Fruit fly (Drosophila melanogaster) whole organism, adult: ENCODE results near the gene Arp3.

Experiments used
- CG11617 ChIP-seq: fragments of 200-800 bp; sonication (Bioruptor generic); optimal IDR thresholded peaks from 2 replicates; lab custom pipeline; 2017; ENCODE audit warnings: mild to moderate bottlenecking, missing biosample characterization, missing genetic modification reagents, missing genetic modification characterization
- CG12768 ChIP-seq: fragments of 200-800 bp; sonication (Bioruptor generic); optimal IDR thresholded peaks from 2 replicates; lab custom pipeline; 2017; ENCODE audit warnings: missing biosample characterization, missing genetic modification characterization, mild to moderate bottlenecking, moderate library complexity, missing genetic modification reagents
- CG14711 ChIP-seq: fragments of 200-800 bp; sonication (Bioruptor generic); optimal IDR thresholded peaks from 2 replicates; lab custom pipeline; 2018; ENCODE audit warnings: missing biosample characterization, mild to moderate bottlenecking, missing genetic modification characterization, moderate library complexity
- CG1620 ChIP-seq: fragments of 200-800 bp; sonication (Bioruptor generic); optimal IDR thresholded peaks from 2 replicates; lab custom pipeline; 2016; ENCODE audit warnings: missing biosample characterization, missing genetic modification characterization
- CG33017 ChIP-seq: fragments of 200-800 bp; sonication (Bioruptor generic); optimal IDR thresholded peaks from 2 replicates; lab custom pipeline; 2018; ENCODE audit warnings: missing biosample characterization, mild to moderate bottlenecking, missing genetic modification characterization, moderate library complexity
- CG5204 ChIP-seq: fragments of 200-800 bp; sonication (Bioruptor generic); optimal IDR thresholded peaks from 2 replicates; lab custom pipeline; 2016; ENCODE audit warnings: missing biosample characterization, missing genetic modification characterization
- CG7045 ChIP-seq: fragments of 200-800 bp; sonication (Bioruptor generic); optimal IDR thresholded peaks from 2 replicates; lab custom pipeline; 2017; ENCODE audit warnings: missing biosample characterization, mild to moderate bottlenecking, missing genetic modification characterization
- CG7101 ChIP-seq: fragments of 200-800 bp; sonication (Bioruptor generic); optimal IDR thresholded peaks from 2 replicates; lab custom pipeline; 2018; ENCODE audit warnings: missing biosample characterization, mild to moderate bottlenecking, missing genetic modification characterization, moderate library complexity
- Clk ChIP-seq: fragments of 200-800 bp; sonication (Bioruptor generic); optimal IDR thresholded peaks from 2 replicates; lab custom pipeline; 2017; ENCODE audit warnings: missing biosample characterization, missing genetic modification characterization
- Crg-1 ChIP-seq: fragments of 200-800 bp; sonication (Bioruptor generic); optimal IDR thresholded peaks from 2 replicates; lab custom pipeline; 2016; ENCODE audit warnings: missing biosample characterization, missing genetic modification characterization
- Hr96 ChIP-seq: fragments of 200-800 bp; sonication (Bioruptor generic); optimal IDR thresholded peaks from 2 replicates; lab custom pipeline; 2016; ENCODE audit warnings: missing biosample characterization, missing genetic modification characterization
- Mnt ChIP-seq: fragments of 200-800 bp; sonication (Bioruptor generic); optimal IDR thresholded peaks from 2 replicates; lab custom pipeline; 2016; ENCODE audit warnings: missing biosample characterization, mild to moderate bottlenecking, missing genetic modification characterization
- bab1 ChIP-seq: fragments of 200-800 bp; sonication (Bioruptor generic); optimal IDR thresholded peaks from 3 replicates; lab custom pipeline; 2019; ENCODE audit warnings: missing biosample characterization, mild to moderate bottlenecking, missing genetic modification characterization, moderate library complexity
- cic ChIP-seq: fragments of 200-800 bp; sonication (Bioruptor generic); optimal IDR thresholded peaks from 2 replicates; lab custom pipeline; 2017; ENCODE audit warnings: missing biosample characterization, mild to moderate bottlenecking, missing genetic modification characterization, moderate library complexity
- cnc ChIP-seq, 2 experiments: fragments of >200 bp; optimal IDR thresholded peaks; 2 replicates each; lab custom pipeline; 2017
- kay ChIP-seq: fragments of 200-800 bp; sonication (Bioruptor generic); peaks from one replicate; lab custom pipeline; 2016; ENCODE audit warnings: missing biosample characterization, missing genetic modification characterization, borderline replicate concordance
- ovo ChIP-seq: fragments of 200-800 bp; sonication (Bioruptor generic); optimal IDR thresholded peaks from 2 replicates; lab custom pipeline; 2016; ENCODE audit warnings: missing biosample characterization, missing genetic modification characterization
- pad ChIP-seq: fragments of 200-800 bp; sonication (Bioruptor generic); optimal IDR thresholded peaks from 3 replicates; lab custom pipeline; 2017; ENCODE audit warnings: missing biosample characterization, missing genetic modification characterization, mild to moderate bottlenecking, moderate library complexity, missing genetic modification reagents
- tj ChIP-seq: fragments of 200-800 bp; sonication (Bioruptor generic); optimal IDR thresholded peaks from 3 replicates; lab custom pipeline; 2017; ENCODE audit warnings: missing biosample characterization, mild to moderate bottlenecking, missing genetic modification characterization, moderate library complexity
- toe ChIP-seq: fragments of 200-800 bp; sonication (Bioruptor generic); optimal IDR thresholded peaks from 2 replicates; lab custom pipeline; 2016; ENCODE audit warnings: missing biosample characterization, missing genetic modification characterization

The Arp3 gene

DNA sequence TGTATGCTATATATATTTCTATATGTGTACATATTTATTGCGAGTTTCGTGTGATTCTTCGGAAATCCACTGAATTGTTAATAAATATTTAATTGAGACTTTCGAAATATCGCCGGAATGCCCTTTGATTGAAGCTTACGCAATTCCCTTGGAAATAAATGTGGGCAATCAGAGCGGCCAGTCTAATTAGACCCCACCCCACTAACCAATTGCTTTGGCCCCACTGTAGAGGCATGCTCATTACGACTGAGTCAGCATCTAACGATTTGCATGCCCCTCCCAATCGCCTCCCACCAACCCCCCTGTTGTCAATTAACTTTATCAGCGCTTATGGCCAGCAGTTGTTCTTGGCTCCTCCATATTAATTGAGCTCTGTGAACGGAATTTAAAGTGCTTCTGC lies 1.1 kb upstream of the Arp3 start:
- peak; percentile 91 for TF ChIP-seq tj (GFP tag; lab: Kevin White, UChicago)
- peak; percentile 20 for TF ChIP-seq CG12768 (GFP tag; lab: Kevin White, UChicago)
- TF ChIP-seq kay (GFP tag; lab: Kevin White, UChicago) = no peak

DNA sequence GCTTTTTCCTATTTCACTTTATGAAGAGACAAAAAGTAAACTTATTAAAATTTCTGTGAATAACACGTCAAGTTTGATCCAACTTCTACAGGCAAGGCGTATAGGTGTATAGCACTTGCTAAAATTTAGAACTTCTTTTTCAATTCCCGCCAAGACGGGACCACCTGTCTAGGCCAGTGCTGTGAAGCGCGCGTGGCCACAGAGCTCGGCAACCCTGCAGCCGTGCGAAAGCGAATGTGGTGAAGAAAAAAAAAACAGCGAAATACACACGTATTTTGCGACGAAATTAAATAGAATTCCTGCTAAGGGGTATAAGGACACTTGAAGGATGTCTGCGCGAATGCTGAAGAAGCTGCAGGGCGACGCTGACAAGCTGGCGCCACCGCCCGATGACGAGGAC lies 5.5 kb downstream of the Arp3 start, which contains the start of gene Nulp1:
Gene Nulp1 (plus strand): TSS at position 198 of the 400 bp plus-strand sequence.
- TF ChIP-seq CG11617 (GFP tag; lab: Kevin White, UChicago) = no peak
- TF ChIP-seq CG33017 (tag; lab: Kevin White, UChicago) = peak; percentile 2
- TF ChIP-seq bab1 = peak; percentile 33
- TF ChIP-seq CG1620 (GFP tag; lab: Kevin White, UChicago) = peak; percentile 57
- peak; percentile 74 for TF ChIP-seq Crg-1 (GFP tag; lab: Kevin White, UChicago)
- TF ChIP-seq pad (GFP tag; lab: Kevin White, UChicago) = peak; percentile 46
- peak; percentile 73 for TF ChIP-seq Mnt (GFP tag; lab: Kevin White, UChicago)
- TF ChIP-seq CG7101 = peak; percentile 22
- TF ChIP-seq kay (GFP tag; lab: Kevin White, UChicago) = no peak
- peak; percentile 98 for TF ChIP-seq CG14711 (tag; lab: Kevin White, UChicago)
- peak; percentile 40 for TF ChIP-seq CG12768 (GFP tag; lab: Kevin White, UChicago)

DNA sequence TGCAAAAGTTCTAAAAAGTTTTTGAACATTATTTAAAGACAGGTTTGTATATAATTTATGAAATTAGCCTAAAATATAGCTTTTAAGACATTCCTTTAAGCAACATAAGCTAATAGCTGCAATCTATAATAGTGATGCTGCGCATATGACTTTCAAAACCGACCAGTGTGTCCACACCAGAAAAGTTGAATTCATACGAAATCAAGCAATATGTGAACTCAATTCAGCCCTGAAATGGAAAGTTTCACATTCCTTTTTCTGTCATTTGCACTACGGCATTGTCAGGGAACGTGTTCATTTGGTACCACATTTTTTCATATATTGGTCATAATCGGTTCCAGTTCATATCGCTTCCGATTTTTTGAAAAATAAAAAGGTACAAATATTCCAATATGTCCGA lies 6.8 kb downstream of the Arp3 start, which contains the start of gene fan:
Gene fan (plus strand): TSS at position 247 of the 400 bp plus-strand sequence.
- TF ChIP-seq CG7101 = no peak
- TF ChIP-seq ovo = no peak
- TF ChIP-seq toe (GFP tag; lab: Kevin White, UChicago) = no peak
- no peak for TF ChIP-seq CG5204 (GFP tag; lab: Kevin White, UChicago)
- no peak for TF ChIP-seq cnc (optimal IDR thresholded peaks at IDR 0.05; lab: Kevin White, UChicago)

DNA sequence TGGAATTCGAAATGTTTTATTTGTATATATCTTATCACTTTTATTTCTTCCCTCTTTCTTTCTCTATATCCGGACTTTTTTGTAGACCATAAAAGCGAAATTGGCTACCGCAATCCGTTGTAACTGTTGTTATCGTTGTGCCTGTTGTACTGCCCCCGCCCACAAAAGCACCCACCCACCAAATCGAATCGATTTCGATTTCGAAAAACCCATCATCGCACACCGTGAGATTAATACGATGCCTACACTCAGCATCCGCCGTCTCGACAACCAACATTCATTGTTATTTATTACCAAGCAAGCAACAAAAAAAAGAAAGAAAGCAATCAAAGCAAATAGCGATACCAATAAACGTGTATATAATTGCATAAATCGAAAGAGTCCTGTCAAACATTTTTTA lies 7.5 kb downstream of the Arp3 start:
- TF ChIP-seq Mnt (GFP tag; lab: Kevin White, UChicago) (no peak), cnc (optimal IDR thresholded peaks at IDR 0.05; lab: Kevin White, UChicago) (no peak), CG14711 (tag; lab: Kevin White, UChicago) (no peak), CG33017 (tag; lab: Kevin White, UChicago) (no peak), CG11617 (GFP tag; lab: Kevin White, UChicago) (no peak), bab1 (no peak), tj (GFP tag; lab: Kevin White, UChicago) (no peak), cic (no peak), CG5204 (GFP tag; lab: Kevin White, UChicago) (no peak), ovo (no peak), CG1620 (GFP tag; lab: Kevin White, UChicago) (no peak), CG7045 (GFP tag; lab: Kevin White, UChicago) (no peak)

DNA sequence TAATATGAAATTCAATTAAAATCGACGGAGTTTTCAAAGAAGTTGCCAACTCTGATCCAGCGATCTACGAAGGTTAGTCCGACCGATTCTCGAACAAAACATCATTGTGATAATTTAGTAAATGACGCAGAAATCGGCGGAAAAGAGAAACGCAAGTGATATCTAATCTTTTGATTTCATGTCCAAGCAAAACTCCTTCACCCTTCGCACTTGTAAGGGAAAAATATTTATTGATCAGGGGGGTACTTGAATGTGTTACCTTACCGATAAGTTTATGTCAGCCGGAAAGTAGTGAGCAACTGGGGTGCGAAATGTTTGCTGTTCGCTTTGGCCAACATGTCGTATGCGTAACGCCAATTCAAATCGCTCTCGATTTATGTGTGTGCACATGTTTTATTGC lies 18.6 kb downstream of the Arp3 start:
- no peak for TF ChIP-seq CG7101
- TF ChIP-seq Clk (GFP tag; lab: Kevin White, UChicago) = no peak
- no peak for TF ChIP-seq CG5204 (GFP tag; lab: Kevin White, UChicago)
- TF ChIP-seq bab1 = no peak
- no peak for TF ChIP-seq CG12768 (GFP tag; lab: Kevin White, UChicago)
- no peak for TF ChIP-seq CG33017 (tag; lab: Kevin White, UChicago)
- no peak for TF ChIP-seq CG11617 (GFP tag; lab: Kevin White, UChicago)
- no peak for TF ChIP-seq Hr96
- TF ChIP-seq Mnt (GFP tag; lab: Kevin White, UChicago) = no peak
- TF ChIP-seq pad (GFP tag; lab: Kevin White, UChicago) = no peak
- TF ChIP-seq toe (GFP tag; lab: Kevin White, UChicago) = no peak
- TF ChIP-seq kay (GFP tag; lab: Kevin White, UChicago) = no peak
- TF ChIP-seq Crg-1 (GFP tag; lab: Kevin White, UChicago) = no peak
- no peak for TF ChIP-seq CG1620 (GFP tag; lab: Kevin White, UChicago)

DNA sequence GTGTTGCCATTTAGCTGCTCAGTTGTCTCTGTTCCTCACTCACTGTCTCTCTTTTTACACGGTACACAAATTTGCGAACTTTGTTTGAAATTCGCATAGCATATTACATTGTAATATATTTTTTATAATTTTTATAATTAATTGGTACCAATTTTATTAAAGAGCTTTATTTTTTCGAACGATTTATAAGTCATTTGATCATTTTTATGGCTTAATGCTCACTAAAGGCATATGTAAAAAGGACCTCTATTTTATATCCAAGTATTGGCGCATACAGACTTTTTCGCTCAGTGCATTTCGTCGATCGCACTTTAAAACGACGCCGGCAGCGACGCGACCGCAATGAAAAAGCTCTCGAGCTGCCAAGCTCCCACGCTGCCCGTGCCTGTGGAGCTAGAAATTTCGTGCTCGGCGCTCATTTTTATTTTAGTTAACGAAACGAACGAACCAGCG lies 19.6 kb downstream of the Arp3 start:
- TF ChIP-seq CG7045 (GFP tag; lab: Kevin White, UChicago) (peak; percentile 99), Clk (GFP tag; lab: Kevin White, UChicago) (peak; percentile 96), tj (GFP tag; lab: Kevin White, UChicago) (peak; percentile 92), Hr96 (peak; percentile 89), CG14711 (tag; lab: Kevin White, UChicago) (peak; percentile 94), kay (GFP tag; lab: Kevin White, UChicago) (peak; percentile 98), CG11617 (GFP tag; lab: Kevin White, UChicago) (peak; percentile 99), cic (peak; percentile 85), Mnt (GFP tag; lab: Kevin White, UChicago) (peak; percentile 93), ovo (peak; percentile 96), pad (GFP tag; lab: Kevin White, UChicago) (peak; percentile 90), cnc (optimal IDR thresholded peaks at IDR 0.05; lab: Kevin White, UChicago) (no peak), CG12768 (GFP tag; lab: Kevin White, UChicago) (peak; percentile 99), CG1620 (GFP tag; lab: Kevin White, UChicago) (peak; percentile 87), CG7101 (peak; percentile 98), CG5204 (GFP tag; lab: Kevin White, UChicago) (peak; percentile 95), bab1 (peak; percentile 96), Crg-1 (GFP tag; lab: Kevin White, UChicago) (peak; percentile 94), toe (GFP tag; lab: Kevin White, UChicago) (peak; percentile 96), CG33017 (tag; lab: Kevin White, UChicago) (peak; percentile 98)
